Worm (Caenorhabditis elegans): ENCODE data around the gene str-71.

Gene str-71

ce11 chrV:15444188-15444587, 14.8 kb downstream of the str-71 start, which contains the start of gene T26H5.11:
Gene T26H5.11 (minus strand): TSS chrV:15444288.
- TF ChIP-seq nhr-12 (tag; optimal IDR thresholded peaks at IDR 0.05) (no peak), skn-1 (tag; optimal IDR thresholded peaks at IDR 0.05) (no peak), ama-1 (optimal IDR thresholded peaks at IDR 0.05) (no peak), lin-15B (tag; optimal IDR thresholded peaks at IDR 0.05) (no peak), tbx-2 (tag; optimal IDR thresholded peaks at IDR 0.05) (no peak), nhr-25 (tag; optimal IDR thresholded peaks at IDR 0.05) (no peak), lsy-12 (tag; optimal IDR thresholded peaks at IDR 0.05) (no peak), hmg-11 (tag; optimal IDR thresholded peaks at IDR 0.05) (no peak), ceh-82 (tag; optimal IDR thresholded peaks at IDR 0.05) (no peak), elt-3 (tag; optimal IDR thresholded peaks at IDR 0.05) (no peak), pqm-1 (tag; optimal IDR thresholded peaks at IDR 0.05) (no peak), mml-1 (tag; optimal IDR thresholded peaks at IDR 0.05) (no peak), egl-27 (tag; optimal IDR thresholded peaks at IDR 0.05) (no peak), elt-2 (tag; optimal IDR thresholded peaks at IDR 0.05) (no peak), ceh-28 (tag; optimal IDR thresholded peaks at IDR 0.05) (no peak), jun-1 (tag; optimal IDR thresholded peaks at IDR 0.05) (no peak), R02D3.7 (tag; optimal IDR thresholded peaks at IDR 0.05) (no peak), unc-39 (tag; optimal IDR thresholded peaks at IDR 0.05) (no peak), unc-62 (GFP tag; optimal IDR thresholded peaks at IDR 0.05) (no peak), nfya-1 (tag; optimal IDR thresholded peaks at IDR 0.05; ENCODE audit: insufficient read depth) (no peak)

ce11 chrV:15443708-15444107, 15.3 kb downstream of the str-71 start, which contains the start of gene T26H5.10:
Gene T26H5.10 (minus strand): TSS chrV:15443808.
- TF ChIP-seq ZK546.5 (tag; optimal IDR thresholded peaks at IDR 0.05) (no peak), pqm-1 (tag; optimal IDR thresholded peaks at IDR 0.05) (no peak), zag-1 (tag; optimal IDR thresholded peaks at IDR 0.05) (no peak)

- TF ChIP-seq nhr-25 (tag; optimal IDR thresholded peaks at IDR 0.05) = no peak
- peak; percentile 62 for TF ChIP-seq nfya-1 (tag; optimal IDR thresholded peaks at IDR 0.05; ENCODE audit: insufficient read depth)
- no peak for TF ChIP-seq lin-15B (tag; optimal IDR thresholded peaks at IDR 0.05)
Observed at ce11 chrV:15442384-15442783, 16.6 kb downstream of the str-71 start.

ce11 chrV:15436133-15436532, 22.9 kb downstream of the str-71 start:
- no peak for TF ChIP-seq nhr-43 (tag; optimal IDR thresholded peaks at IDR 0.05; ENCODE audit: poor library complexity, severe bottlenecking)
- TF ChIP-seq elt-2 (tag; optimal IDR thresholded peaks at IDR 0.05) = peak; percentile 90
- no peak for TF ChIP-seq egl-27 (tag; optimal IDR thresholded peaks at IDR 0.05)
- no peak for TF ChIP-seq nhr-77 (tag; optimal IDR thresholded peaks at IDR 0.05)
- TF ChIP-seq jun-1 (tag; optimal IDR thresholded peaks at IDR 0.05) = peak; percentile 46
- no peak for TF ChIP-seq fkh-10 (GFP tag; optimal IDR thresholded peaks at IDR 0.05)
- no peak for TF ChIP-seq nhr-23 (tag; optimal IDR thresholded peaks at IDR 0.05)
- no peak for TF ChIP-seq ceh-82 (tag; optimal IDR thresholded peaks at IDR 0.05)
- peak; percentile 98 for TF ChIP-seq pqm-1 (tag; optimal IDR thresholded peaks at IDR 0.05)

ce11 chrV:15434647-15435046, 24.3 kb downstream of the str-71 start:
- TF ChIP-seq tbx-2 (tag; optimal IDR thresholded peaks at IDR 0.05) = no peak
- TF ChIP-seq snpc-4 (tag; optimal IDR thresholded peaks at IDR 0.05) = no peak
- TF ChIP-seq ceh-28 (tag; optimal IDR thresholded peaks at IDR 0.05) = no peak
- no peak for TF ChIP-seq nfya-1 (tag; optimal IDR thresholded peaks at IDR 0.05; ENCODE audit: insufficient read depth)
- no peak for TF ChIP-seq elt-3 (tag; optimal IDR thresholded peaks at IDR 0.05)
- no peak for TF ChIP-seq R02D3.7 (tag; optimal IDR thresholded peaks at IDR 0.05)
- no peak for TF ChIP-seq ceh-16 (tag; optimal IDR thresholded peaks at IDR 0.05)
- no peak for TF ChIP-seq aly-2 (tag; optimal IDR thresholded peaks at IDR 0.05)
- TF ChIP-seq pha-4 (tag; optimal IDR thresholded peaks at IDR 0.05) = peak; percentile 39
- no peak for TF ChIP-seq unc-39 (tag; optimal IDR thresholded peaks at IDR 0.05)
- TF ChIP-seq nhr-11 (tag; optimal IDR thresholded peaks at IDR 0.05) = no peak
- TF ChIP-seq pqm-1 (tag; optimal IDR thresholded peaks at IDR 0.05) = peak; percentile 62
- peak; percentile 37 for TF ChIP-seq elt-2 (tag; optimal IDR thresholded peaks at IDR 0.05)

ce11 chrV:15432457-15432856, 26.5 kb downstream of the str-71 start, which contains the start of gene T26H5.8:
Gene T26H5.8 (minus strand): TSS chrV:15432726.
- TF ChIP-seq unc-39 (tag; optimal IDR thresholded peaks at IDR 0.05) (no peak), snpc-4 (tag; optimal IDR thresholded peaks at IDR 0.05) (no peak), nhr-76 (tag; optimal IDR thresholded peaks at IDR 0.05) (no peak), ama-1 (optimal IDR thresholded peaks at IDR 0.05) (no peak), mdl-1 (tag; optimal IDR thresholded peaks at IDR 0.05) (no peak), pha-4 (tag; optimal IDR thresholded peaks at IDR 0.05) (peak; percentile 90), jun-1 (tag; optimal IDR thresholded peaks at IDR 0.05) (no peak), lin-15B (tag; optimal IDR thresholded peaks at IDR 0.05) (no peak), ceh-9 (tag; optimal IDR thresholded peaks at IDR 0.05) (no peak), lin-39 (tag; optimal IDR thresholded peaks at IDR 0.05) (no peak), lsy-12 (tag; optimal IDR thresholded peaks at IDR 0.05) (no peak), elt-2 (tag; optimal IDR thresholded peaks at IDR 0.05) (peak; percentile 56), pqm-1 (tag; optimal IDR thresholded peaks at IDR 0.05) (peak; percentile 86), unc-62 (GFP tag; optimal IDR thresholded peaks at IDR 0.05) (no peak), ZK546.5 (tag; optimal IDR thresholded peaks at IDR 0.05) (no peak), nhr-237 (tag; optimal IDR thresholded peaks at IDR 0.05) (no peak), sea-2 (GFP tag; optimal IDR thresholded peaks at IDR 0.05) (no peak), R02D3.7 (tag; optimal IDR thresholded peaks at IDR 0.05) (no peak)

Data from whole organism, L3 larva.